Fruit fly (Drosophila melanogaster): ENCODE measurements around the gene CG18731.

The CG18731 gene

DNA sequence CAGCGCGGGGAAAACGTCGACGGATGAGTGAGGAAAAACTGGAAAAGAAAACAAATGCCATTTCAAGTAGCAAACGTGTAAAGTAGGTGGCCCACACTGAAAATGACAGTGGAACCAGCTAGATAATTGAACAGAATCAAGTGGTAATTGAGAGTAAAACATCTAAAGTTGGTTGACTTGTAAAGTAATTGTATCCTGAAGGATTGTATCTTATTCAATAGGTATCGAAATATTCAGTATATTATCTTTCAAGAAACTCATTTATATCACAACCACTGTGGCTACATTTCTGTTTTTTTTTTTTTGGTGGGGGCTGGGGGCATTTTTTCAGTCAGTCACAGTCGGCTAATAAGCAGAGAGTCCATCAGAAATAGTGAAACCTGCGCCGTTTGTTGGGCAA lies 25.6 kb upstream of the CG18731 start (continued):
- TF ChIP-seq tna (GFP tag; IDR thresholded peaks at IDR 0.05; ENCODE audit: partially characterized antibody) (no peak), Med (GFP tag) (peak; percentile 78), zf30C (GFP tag; optimal IDR thresholded peaks at IDR 0.05) (no peak), pzg (GFP tag; optimal IDR thresholded peaks at IDR 0.05) (no peak), CG2116 (GFP tag; optimal IDR thresholded peaks at IDR 0.05) (no peak), Neu2 (GFP tag; optimal IDR thresholded peaks at IDR 0.05; ENCODE audit: borderline replicate concordance) (no peak), MBD-R2 (GFP tag; IDR thresholded peaks at IDR 0.05) (no peak), GATAe (GFP tag; conservative IDR thresholded peaks at IDR 0.05) (no peak), CG18619 (GFP tag; optimal IDR thresholded peaks at IDR 0.05) (no peak), Hmx (GFP tag; optimal IDR thresholded peaks at IDR 0.05) (no peak), CG12391 (tag; optimal IDR thresholded peaks at IDR 0.05) (no peak), tx (GFP tag; optimal IDR thresholded peaks at IDR 0.05) (no peak), CG5245 (GFP tag; optimal IDR thresholded peaks at IDR 0.05) (no peak), D19B (GFP tag; optimal IDR thresholded peaks at IDR 0.05) (no peak), bbx (GFP tag; IDR thresholded peaks at IDR 0.05; ENCODE audit: partially characterized antibody) (no peak), lola (GFP tag; optimal IDR thresholded peaks at IDR 0.05) (no peak), zfh2 (GFP tag; optimal IDR thresholded peaks at IDR 0.05) (no peak), CG5180 (GFP tag; optimal IDR thresholded peaks at IDR 0.05) (no peak), chinmo (GFP tag; IDR thresholded peaks at IDR 0.05; ENCODE audit: partially characterized antibody) (no peak), Dbx (GFP tag; IDR thresholded peaks at IDR 0.05) (no peak), CG17385 (GFP tag; optimal IDR thresholded peaks at IDR 0.05) (no peak), CG14441 (GFP tag; IDR thresholded peaks at IDR 0.05) (peak; percentile 55), CG17328 (GFP tag; IDR thresholded peaks at IDR 0.05) (peak; percentile 53), onecut (GFP tag; IDR thresholded peaks at IDR 0.05) (no peak), chm (GFP tag; IDR thresholded peaks at IDR 0.05) (0 out of 2 replicates have a peak, but pooled peaks have one; percentile 29), CG14710 (tag; optimal IDR thresholded peaks at IDR 0.05) (no peak), ATbp (GFP tag; optimal IDR thresholded peaks at IDR 0.05) (peak; percentile 57), CG8290 (GFP tag; optimal IDR thresholded peaks at IDR 0.05) (no peak), CG8290 (tag; optimal IDR thresholded peaks at IDR 0.05) (no peak), CG4617 (GFP tag; optimal IDR thresholded peaks at IDR 0.05; ENCODE audit: borderline replicate concordance) (no peak), crc (GFP tag; optimal IDR thresholded peaks at IDR 0.05) (no peak), gt (GFP tag; IDR thresholded peaks at IDR 0.05) (no peak), Nf-YB (GFP tag; optimal IDR thresholded peaks at IDR 0.05) (no peak), sens (GFP tag) (peak; percentile 83), CG15696 (tag; optimal IDR thresholded peaks at IDR 0.05) (no peak), CG17802 (tag; optimal IDR thresholded peaks at IDR 0.05) (no peak), CG9932 (GFP tag; IDR thresholded peaks at IDR 0.05) (no peak), Dfd (GFP tag; optimal IDR thresholded peaks at IDR 0.05) (no peak), crol (GFP tag; IDR thresholded peaks at IDR 0.05) (no peak), CG7372 (GFP tag; IDR thresholded peaks at IDR 0.05) (no peak), CG9215 (GFP tag; IDR thresholded peaks at IDR 0.05) (peak; percentile 46; the same call in 1 of the 2 replicates), lilli (GFP tag; optimal IDR thresholded peaks at IDR 0.05) (no peak), trem (tag; optimal IDR thresholded peaks at IDR 0.05) (no peak), Ssrp (tag; optimal IDR thresholded peaks at IDR 0.05) (no peak), Nf-YC (tag; optimal IDR thresholded peaks at IDR 0.05) (no peak), danr (GFP tag; IDR thresholded peaks at IDR 0.05) (peak; percentile 52; the same call in 1 of the 2 replicates), unpg (GFP tag; optimal IDR thresholded peaks at IDR 0.05) (peak; percentile 67), croc (GFP tag; conservative IDR thresholded peaks at IDR 0.05) (peak; percentile 47; the same call in 2 of the 3 replicates), CG9609 (GFP tag; optimal IDR thresholded peaks at IDR 0.05) (no peak), hkb (optimal IDR thresholded peaks at IDR 0.05) (no peak), hkb (GFP tag; IDR thresholded peaks at IDR 0.05) (peak; percentile 49), Poxn (GFP tag; IDR thresholded peaks at IDR 0.05) (no peak)

Measured in whole organism, embryonic.